Fruit fly (Drosophila melanogaster): ENCODE measurements around the gene Ge-1.

- peak; percentile 12; the same call in 1 of the 2 replicates for TF ChIP-seq Drgx (GFP tag; IDR thresholded peaks at IDR 0.05)
- no peak for TF ChIP-seq Ets65A (GFP tag)
- no peak for TF ChIP-seq Oaz (GFP tag; IDR thresholded peaks at IDR 0.05)
- TF ChIP-seq CG12391 (tag; optimal IDR thresholded peaks at IDR 0.05) = no peak
- TF ChIP-seq zfh2 (GFP tag; optimal IDR thresholded peaks at IDR 0.05) = no peak
- no peak for TF ChIP-seq Hr78 (GFP tag; optimal IDR thresholded peaks at IDR 0.05)
- no peak for TF ChIP-seq CG6854 (GFP tag; optimal IDR thresholded peaks at IDR 0.05)
- TF ChIP-seq nom (GFP tag; optimal IDR thresholded peaks at IDR 0.05) = no peak
- no peak for TF ChIP-seq cg (GFP tag; optimal IDR thresholded peaks at IDR 0.05)
- TF ChIP-seq vvl (GFP tag; IDR thresholded peaks at IDR 0.05) = no peak
- TF ChIP-seq amos (GFP tag; IDR thresholded peaks at IDR 0.05; ENCODE audit: partially characterized antibody) = no peak
- TF ChIP-seq schlank (tag; optimal IDR thresholded peaks at IDR 0.05) = no peak
Measured at dm6 chr2L:11069475-11069874, 31.2 kb downstream of the Ge-1 start.

Measured in whole organism, embryonic.